Fruit fly (Drosophila melanogaster) whole organism, embryonic: ENCODE data around the gene jhamt.

ENCODE experiments used
- Aef1 ChIP-seq: fragments of 200-800 bp; sonication (Bioruptor generic); IDR thresholded peaks from 3 replicates; pipeline ENCODE4 v1.3.6; 2022; ENCODE audit warnings: missing biosample characterization, missing genetic modification characterization
- BEAF-32 ChIP-seq: fragments of 200-800 bp; sonication (Bioruptor generic); optimal IDR thresholded peaks from 3 replicates; lab custom pipeline; 2017; ENCODE audit warnings: missing biosample characterization, missing genetic modification characterization, mild to moderate bottlenecking, moderate library complexity, missing genetic modification reagents
- Blimp-1 ChIP-seq: fragments of 200-800 bp; sonication (Bioruptor generic); optimal IDR thresholded peaks from 3 replicates; lab custom pipeline; 2018; ENCODE audit warnings: missing biosample characterization, missing genetic modification characterization, mild to moderate bottlenecking, moderate library complexity, missing genetic modification reagents
- CG10147 ChIP-seq: fragments of 200-800 bp; sonication (Bioruptor generic); optimal IDR thresholded peaks from 2 replicates; lab custom pipeline; 2019; ENCODE audit warnings: missing biosample characterization, mild to moderate bottlenecking, missing genetic modification characterization, moderate library complexity
- CG11247 ChIP-seq: fragments of 200-800 bp; sonication (Bioruptor generic); IDR thresholded peaks from 2 replicates; pipeline ENCODE4 v1.3.6; 2022; ENCODE audit warnings: missing biosample characterization, missing genetic modification characterization
- CG11560 ChIP-seq: fragments of 200-800 bp; sonication (Bioruptor generic); IDR thresholded peaks from 3 replicates; pipeline ENCODE4 v1.3.6; 2022; ENCODE audit warnings: missing biosample characterization, missing genetic modification characterization
- CG11695 ChIP-seq: fragments of 200-800 bp; sonication (Bioruptor generic); IDR thresholded peaks from 3 replicates; pipeline ENCODE4 v1.3.6; 2022; ENCODE audit warnings: missing biosample characterization, missing genetic modification characterization
- CG12071 ChIP-seq: fragments of 200-800 bp; sonication (Bioruptor generic); optimal IDR thresholded peaks from 3 replicates; lab custom pipeline; 2018; ENCODE audit warnings: missing biosample characterization, mild to moderate bottlenecking, missing genetic modification characterization
- CG12104 ChIP-seq: fragments of 200-800 bp; sonication (Bioruptor generic); optimal IDR thresholded peaks from 3 replicates; lab custom pipeline; 2016; ENCODE audit warnings: missing biosample characterization, missing genetic modification characterization
- CG13296 ChIP-seq: fragments of 200-800 bp; sonication (Bioruptor generic); optimal IDR thresholded peaks from 3 replicates; lab custom pipeline; 2018; ENCODE audit warnings: missing biosample characterization, mild to moderate bottlenecking, missing genetic modification characterization
- CG15269 ChIP-seq: fragments of 200-800 bp; sonication (Bioruptor generic); optimal IDR thresholded peaks from 2 replicates; lab custom pipeline; 2018; ENCODE audit warnings: missing biosample characterization, mild to moderate bottlenecking, missing genetic modification characterization, moderate library complexity
- CG15696 ChIP-seq: fragments of 200-800 bp; sonication (Bioruptor generic); optimal IDR thresholded peaks from 2 replicates; lab custom pipeline; 2019; ENCODE audit warnings: missing biosample characterization, mild to moderate bottlenecking, missing genetic modification characterization, moderate library complexity
- CG17802 ChIP-seq: fragments of 200-800 bp; sonication (Bioruptor generic); optimal IDR thresholded peaks from 2 replicates; lab custom pipeline; 2018; ENCODE audit warnings: missing biosample characterization, mild to moderate bottlenecking, missing genetic modification characterization, moderate library complexity
- CG2120 ChIP-seq: fragments of 200-800 bp; sonication (Bioruptor generic); optimal IDR thresholded peaks from 3 replicates; lab custom pipeline; 2016; ENCODE audit warnings: missing biosample characterization, missing genetic modification characterization
- CG3163 ChIP-seq: fragments of 200-800 bp; sonication (Bioruptor generic); optimal IDR thresholded peaks from 3 replicates; lab custom pipeline; 2016; ENCODE audit warnings: missing biosample characterization, missing genetic modification characterization
- CG3281 ChIP-seq: fragments of 200-800 bp; sonication (Bioruptor generic); optimal IDR thresholded peaks from 3 replicates; lab custom pipeline; 2017; ENCODE audit warnings: missing biosample characterization, mild to moderate bottlenecking, missing genetic modification characterization
- CG4328 ChIP-seq: fragments of 200-800 bp; sonication (Bioruptor generic); optimal IDR thresholded peaks from 3 replicates; lab custom pipeline; 2017; ENCODE audit warnings: missing biosample characterization, missing genetic modification reagents, missing genetic modification characterization
- CG5953 ChIP-seq: fragments of 200-800 bp; sonication (Bioruptor generic); IDR thresholded peaks from 2 replicates; pipeline ENCODE4 v1.3.6; 2022; ENCODE audit warnings: missing biosample characterization, missing genetic modification characterization
- CG6689 ChIP-seq: fragments of 200-800 bp; sonication (Bioruptor generic); IDR thresholded peaks from 2 replicates; pipeline ENCODE4 v1.3.6; 2022; ENCODE audit warnings: missing biosample characterization, missing genetic modification characterization
- CG8089 ChIP-seq: fragments of 200-800 bp; sonication (Bioruptor generic); optimal IDR thresholded peaks from 3 replicates; lab custom pipeline; 2016; ENCODE audit warnings: missing biosample characterization, missing genetic modification characterization
- CG8478 ChIP-seq: fragments of >200 bp; optimal IDR thresholded peaks from 2 replicates; lab custom pipeline; 2018
- CG9609 ChIP-seq: fragments of 200-800 bp; sonication (Bioruptor generic); optimal IDR thresholded peaks from 3 replicates; lab custom pipeline; 2016; ENCODE audit warnings: missing biosample characterization, missing genetic modification characterization
- CkIIα-i1 ChIP-seq: fragments of 200-800 bp; sonication (Bioruptor generic); IDR thresholded peaks from 2 replicates; pipeline ENCODE4 v1.3.6; 2022; ENCODE audit warnings: missing biosample characterization, missing genetic modification characterization
- Doc3 ChIP-seq: fragments of 200-800 bp; sonication (Bioruptor generic); IDR thresholded peaks from 3 replicates; pipeline ENCODE4 v1.3.6; 2022; ENCODE audit warnings: missing biosample characterization, missing genetic modification characterization; ENCODE audit not compliant: partially characterized antibody
- ERR ChIP-seq: fragments of 200-800 bp; sonication (Bioruptor generic); optimal IDR thresholded peaks from 2 replicates; lab custom pipeline; 2016; ENCODE audit warnings: missing biosample characterization, missing genetic modification characterization
- Hand ChIP-seq: fragments of 200-800 bp; sonication (Bioruptor generic); optimal IDR thresholded peaks from 2 replicates; lab custom pipeline; 2017; ENCODE audit warnings: mild to moderate bottlenecking, missing biosample characterization, missing genetic modification reagents, missing genetic modification characterization
- HmgZ ChIP-seq: fragments of 200-800 bp; sonication (Bioruptor generic); optimal IDR thresholded peaks from 2 replicates; lab custom pipeline; 2018; ENCODE audit warnings: missing biosample characterization, mild to moderate bottlenecking, missing genetic modification characterization
- Hr51 ChIP-seq, 2 experiments: fragments of 200-800 bp; sonication (Bioruptor generic); optimal IDR thresholded peaks; 2 replicates in 1 of 2; 3 replicates in 1 of 2; lab custom pipeline; 2016 to 2018; ENCODE audit warnings: missing biosample characterization in 2 of 2, missing genetic modification characterization in 2 of 2, mild to moderate bottlenecking in 1 of 2, moderate library complexity in 1 of 2
- Ptx1 ChIP-seq: fragments of 200-800 bp; sonication (Bioruptor generic); IDR thresholded peaks from 2 replicates; pipeline ENCODE4 v1.3.6; 2022; ENCODE audit warnings: missing biosample characterization, missing genetic modification characterization
- Sin3A ChIP-seq: fragments of >200 bp; optimal IDR thresholded peaks from 2 replicates; lab custom pipeline; 2018
- ash1 ChIP-seq: fragments of 200-800 bp; sonication (Bioruptor generic); optimal IDR thresholded peaks from 2 replicates; lab custom pipeline; 2018; ENCODE audit warnings: missing biosample characterization, mild to moderate bottlenecking, missing genetic modification characterization
- bbx ChIP-seq: fragments of 200-800 bp; sonication (Bioruptor generic); IDR thresholded peaks from 2 replicates; pipeline ENCODE4 v1.3.6; 2022; ENCODE audit warnings: missing biosample characterization, missing genetic modification characterization; ENCODE audit not compliant: partially characterized antibody
- br ChIP-seq: fragments of >200 bp; optimal IDR thresholded peaks from 2 replicates; lab custom pipeline; 2017
- chif ChIP-seq, 2 experiments: fragments of 200-800 bp; sonication (Bioruptor generic); optimal IDR thresholded peaks; 3 replicates each; lab custom pipeline; 2016; ENCODE audit warnings: missing biosample characterization in 2 of 2, missing genetic modification characterization in 2 of 2
- cwo ChIP-seq: fragments of 200-800 bp; sonication (Bioruptor generic); optimal IDR thresholded peaks from 3 replicates; lab custom pipeline; 2017; ENCODE audit warnings: missing biosample characterization, missing genetic modification characterization, mild to moderate bottlenecking, moderate library complexity, missing genetic modification reagents
- fd102C ChIP-seq: fragments of 200-800 bp; sonication (Bioruptor generic); optimal IDR thresholded peaks from 2 replicates; lab custom pipeline; 2018; ENCODE audit warnings: missing biosample characterization, mild to moderate bottlenecking, missing genetic modification characterization, moderate library complexity
- fd64A ChIP-seq: fragments of 200-800 bp; sonication (Bioruptor generic); optimal IDR thresholded peaks from 3 replicates; lab custom pipeline; 2018; ENCODE audit warnings: missing biosample characterization, mild to moderate bottlenecking, missing genetic modification characterization
- lov ChIP-seq, 2 experiments: fragments of 200-800 bp in 1 of 2; fragments of >200 bp in 1 of 2; sonication (Bioruptor generic) in 1 of 2; IDR thresholded peaks in 1 of 2; optimal IDR thresholded peaks in 1 of 2; 2 replicates in 1 of 2; 3 replicates in 1 of 2; pipeline versions ENCODE4 v1.3.6 to Lab custom; 2017 to 2022; ENCODE audit warnings: missing biosample characterization in 1 of 2, missing genetic modification characterization in 1 of 2
- pita ChIP-seq: fragments of 200-800 bp; sonication (Bioruptor generic); optimal IDR thresholded peaks from 2 replicates; lab custom pipeline; 2017; ENCODE audit warnings: missing biosample characterization, mild to moderate bottlenecking, missing genetic modification characterization
- pnt ChIP-seq: fragments of 200-800 bp; sonication (Bioruptor generic); optimal IDR thresholded peaks from 3 replicates; lab custom pipeline; 2016; ENCODE audit warnings: missing biosample characterization, missing genetic modification characterization
- psq ChIP-seq: fragments of 200-800 bp; sonication (Bioruptor generic); optimal IDR thresholded peaks from 2 replicates; lab custom pipeline; 2017; ENCODE audit warnings: missing biosample characterization, missing genetic modification characterization
- sima ChIP-seq: fragments of 200-800 bp; sonication (Bioruptor generic); optimal IDR thresholded peaks from 2 replicates; lab custom pipeline; 2016; ENCODE audit warnings: missing biosample characterization, missing genetic modification characterization
- slou ChIP-seq: fragments of 200-800 bp; sonication (Bioruptor generic); optimal IDR thresholded peaks from 3 replicates; lab custom pipeline; 2016; ENCODE audit warnings: missing biosample characterization, missing genetic modification characterization
- so ChIP-seq: fragments of 200-800 bp; sonication (Bioruptor generic); IDR thresholded peaks from 3 replicates; pipeline ENCODE4 v1.3.6; 2022; ENCODE audit warnings: missing biosample characterization, missing genetic modification characterization
- sr ChIP-seq: fragments of 200-800 bp; sonication (Bioruptor generic); IDR thresholded peaks from 3 replicates; pipeline ENCODE4 v1.3.6; 2022; ENCODE audit warnings: missing biosample characterization, missing genetic modification characterization
- sug ChIP-seq: fragments of 200-800 bp; optimal IDR thresholded peaks from 2 replicates; lab custom pipeline; 2019; ENCODE audit warnings: missing biosample characterization, mild to moderate bottlenecking, missing genetic modification characterization, moderate library complexity
- tgo ChIP-seq: fragments of 200-800 bp; sonication (Bioruptor generic); IDR thresholded peaks from 3 replicates; pipeline ENCODE4 v1.3.6; 2022; ENCODE audit warnings: missing biosample characterization, missing genetic modification characterization
- wdn ChIP-seq: fragments of 200-800 bp; sonication (Bioruptor generic); IDR thresholded peaks from 2 replicates; pipeline ENCODE4 v1.3.6; 2022; ENCODE audit warnings: missing biosample characterization, missing genetic modification characterization
- wor ChIP-seq: fragments of 200-800 bp; sonication (Bioruptor generic); IDR thresholded peaks from 2 replicates; pipeline ENCODE4 v1.3.6; 2022; ENCODE audit warnings: missing biosample characterization, missing genetic modification characterization

The jhamt gene

DNA sequence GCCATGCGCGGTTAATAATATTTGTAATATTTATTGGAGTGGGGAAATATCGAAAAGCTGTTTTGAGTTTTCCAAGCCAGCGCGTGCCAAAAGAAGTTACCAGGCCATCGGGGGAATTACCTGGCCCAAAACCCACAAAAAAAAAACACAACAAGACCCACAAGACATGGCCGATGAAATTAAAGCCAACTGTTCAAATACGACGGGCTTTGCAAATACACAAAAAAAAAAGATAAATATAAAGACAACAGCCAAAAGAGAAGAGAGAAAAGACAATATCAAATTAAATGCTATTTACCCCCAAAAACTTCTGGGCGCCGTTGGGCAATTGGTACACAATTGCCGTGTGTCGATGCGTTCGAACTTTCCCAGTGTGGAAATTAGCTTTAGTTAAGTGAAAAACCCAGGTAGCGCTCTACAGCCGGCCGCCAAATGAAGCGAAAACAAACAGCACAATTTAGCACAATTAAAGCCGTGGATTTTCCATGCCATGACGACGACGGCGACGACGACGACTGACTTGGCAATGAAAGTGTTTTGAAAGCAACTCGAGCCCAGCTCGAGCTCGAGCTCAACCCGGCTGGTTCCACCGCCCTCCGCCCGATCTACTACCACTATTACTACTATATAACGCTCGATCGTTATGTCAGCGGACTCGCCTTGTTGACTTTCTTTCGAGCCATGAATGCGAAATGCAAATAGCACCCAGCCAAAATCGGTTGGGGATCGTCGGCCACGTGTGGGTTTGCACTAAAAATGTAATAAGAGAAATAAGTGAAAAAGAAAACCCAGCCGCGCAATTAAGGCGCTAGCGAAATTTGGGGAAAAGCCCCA is 47.7 kb upstream of the jhamt start (continued):
- TF ChIP-seq fd64A (GFP tag; lab: Kevin White, UChicago) (peak; percentile 39), ash1 (GFP tag; lab: Kevin White, UChicago) (no peak), pita (no peak), CG17802 (tag; lab: Kevin White, UChicago) (no peak), CG5953 (peak; percentile 73), BEAF-32 (GFP tag; lab: Kevin White, UChicago) (no peak), CkIIα-i1 (GFP tag; lab: Robert Waterston, UW) (no peak), Doc3 (GFP tag; lab: Robert Waterston, UW) (no peak), CG12104 (GFP tag; lab: Kevin White, UChicago) (peak; percentile 17), CG13296 (GFP tag; lab: Kevin White, UChicago) (peak; percentile 66), Ptx1 (GFP tag; lab: Robert Waterston, UW) (no peak), HmgZ (no peak), sr (GFP tag; lab: Robert Waterston, UW) (peak; percentile 16; the same call in 1 of the 3 replicates), CG12071 (GFP tag; lab: Kevin White, UChicago) (peak; percentile 36), Aef1 (GFP tag; lab: Robert Waterston, UW) (no peak), ERR (no peak), CG3163 (GFP tag; lab: Kevin White, UChicago) (peak; percentile 12), CG10147 (GFP tag; lab: Kevin White, UChicago) (peak; percentile 41), lov (optimal IDR thresholded peaks at IDR 0.05; lab: Kevin White, UChicago) (no peak), lov (GFP tag; IDR thresholded peaks at IDR 0.05; lab: Robert Waterston, UW) (no peak; the same call in 2 of the 3 replicates), bbx (GFP tag; lab: Robert Waterston, UW) (no peak), CG11695 (GFP tag; lab: Robert Waterston, UW) (peak; percentile 52; the same call in 2 of the 3 replicates), CG8089 (peak; percentile 8), so (GFP tag; lab: Robert Waterston, UW) (peak; percentile 54; the same call in 2 of the 3 replicates), tgo (GFP tag; lab: Robert Waterston, UW) (no peak), Hr51 (GFP tag; optimal IDR thresholded peaks at IDR 0.05; lab: Kevin White, UChicago) (no peak), sima (GFP tag; lab: Kevin White, UChicago) (no peak), Sin3A (no peak), wdn (GFP tag; lab: Robert Waterston, UW) (0 out of 2 replicates have a peak, but pooled peaks have one; percentile 21), CG3281 (GFP tag; lab: Kevin White, UChicago) (peak; percentile 11), CG11247 (GFP tag; lab: Robert Waterston, UW) (peak; percentile 51), wor (GFP tag; lab: Robert Waterston, UW) (no peak), psq (GFP tag; lab: Kevin White, UChicago) (no peak), fd102C (GFP tag; lab: Kevin White, UChicago) (no peak), CG4328 (GFP tag; lab: Kevin White, UChicago) (peak; percentile 40), cwo (GFP tag; lab: Kevin White, UChicago) (no peak), chif (GFP tag; optimal IDR thresholded peaks at IDR 0.05; lab: Kevin White, UChicago) (no peak), CG8478 (no peak), CG15269 (tag; lab: Kevin White, UChicago) (peak; percentile 43), CG15696 (tag; lab: Kevin White, UChicago) (no peak), sug (tag; lab: Kevin White, UChicago) (no peak), slou (GFP tag; lab: Kevin White, UChicago) (no peak), Hand (GFP tag; lab: Kevin White, UChicago) (no peak), CG6689 (GFP tag; lab: Robert Waterston, UW) (0 out of 2 replicates have a peak, but pooled peaks have one; percentile 12), CG11560 (tag; lab: Robert Waterston, UW) (no peak), pnt (GFP tag; lab: Kevin White, UChicago) (no peak), CG2120 (GFP tag; lab: Kevin White, UChicago) (peak; percentile 42), br (lab: Kevin White, UChicago) (no peak), Blimp-1 (GFP tag; lab: Kevin White, UChicago) (no peak), CG9609 (no peak)
